Worm (Caenorhabditis elegans): ENCODE data around the gene srd-55.

DNA sequence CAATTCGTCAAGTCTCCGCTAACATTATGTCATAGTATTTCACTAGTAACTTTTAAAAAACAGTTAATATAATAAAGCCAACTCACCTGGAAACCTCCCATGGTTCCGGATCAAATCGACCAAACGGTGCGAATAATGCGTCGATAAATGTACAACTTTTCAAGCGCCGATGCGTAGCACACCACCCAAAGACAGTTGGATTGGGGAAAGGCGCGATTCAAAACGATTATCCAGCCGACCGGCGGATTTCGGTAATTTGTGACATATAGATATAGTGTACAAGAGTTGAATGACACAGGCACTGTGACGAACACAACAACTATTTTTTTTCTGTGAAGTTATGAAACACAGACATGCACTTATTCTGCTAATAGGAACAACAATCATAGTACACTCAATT, 25.9 kb downstream of the srd-55 start, which contains the start of gene kcc-3:
- TF ChIP-seq lin-13 (GFP tag; optimal IDR thresholded peaks at IDR 0.05) (no peak), mdl-1 (tag; optimal IDR thresholded peaks at IDR 0.05) (no peak), aha-1 (tag; optimal IDR thresholded peaks at IDR 0.05) (no peak), ceh-82 (tag; optimal IDR thresholded peaks at IDR 0.05) (no peak), zag-1 (tag; optimal IDR thresholded peaks at IDR 0.05) (no peak), rnt-1 (tag; optimal IDR thresholded peaks at IDR 0.05) (no peak), elt-3 (tag; optimal IDR thresholded peaks at IDR 0.05) (no peak), ceh-90 (tag; optimal IDR thresholded peaks at IDR 0.05) (no peak), C34B4.2 (tag; optimal IDR thresholded peaks at IDR 0.05) (no peak), jun-1 (tag; optimal IDR thresholded peaks at IDR 0.05) (no peak), ama-1 (optimal IDR thresholded peaks at IDR 0.05) (no peak), nhr-12 (tag; optimal IDR thresholded peaks at IDR 0.05) (no peak), unc-86 (tag; optimal IDR thresholded peaks at IDR 0.05) (no peak)
